Worm (Caenorhabditis elegans) whole organism, L2 larva: ENCODE measurements around the gene ubc-18.

ENCODE experiments used
- R02D3.7 ChIP-seq: fragments of 150-350 bp; optimal IDR thresholded peaks from 2 replicates; lab custom pipeline; 2014; ENCODE audit warnings: missing biosample characterization, missing genetic modification characterization
- Y55F3AM.14 ChIP-seq: fragments of 200-800 bp; sonication (Bioruptor generic); optimal IDR thresholded peaks from 2 replicates; lab custom pipeline; 2018; ENCODE audit warnings: mild to moderate bottlenecking, missing genetic modification characterization, missing compliant biosample characterization
- ZK546.5 ChIP-seq: sonication (generic microtip); optimal IDR thresholded peaks from 2 replicates; lab custom pipeline; 2017; ENCODE audit warnings: missing biosample characterization, missing genetic modification characterization
- ceh-16 ChIP-seq: fragments of 150-350 bp; optimal IDR thresholded peaks from 2 replicates; lab custom pipeline; 2014; ENCODE audit warnings: missing biosample characterization, missing genetic modification characterization
- ceh-82 ChIP-seq: fragments of 150-350 bp; optimal IDR thresholded peaks from 2 replicates; lab custom pipeline; 2014; ENCODE audit warnings: missing biosample characterization, missing genetic modification characterization
- crh-2 ChIP-seq: sonication (generic microtip); optimal IDR thresholded peaks from 2 replicates; lab custom pipeline; 2017; ENCODE audit warnings: missing biosample characterization, missing genetic modification characterization
- dmd-4 ChIP-seq: sonication (generic microtip); optimal IDR thresholded peaks from 2 replicates; lab custom pipeline; 2017; ENCODE audit warnings: missing biosample characterization, missing genetic modification characterization
- fos-1 ChIP-seq: fragments of 150-350 bp; optimal IDR thresholded peaks from 2 replicates; lab custom pipeline; 2014; ENCODE audit warnings: missing biosample characterization, missing genetic modification characterization
- lin-11 ChIP-seq: fragments of 150-350 bp; sonication (generic microtip); optimal IDR thresholded peaks from 2 replicates; lab custom pipeline; 2014; ENCODE audit warnings: missing biosample characterization, missing genetic modification characterization, inconsistent platforms, mixed read lengths
- lin-13 ChIP-seq: fragments of 150-350 bp; optimal IDR thresholded peaks from 2 replicates; lab custom pipeline; 2014; ENCODE audit warnings: missing biosample characterization, missing genetic modification reagents, missing genetic modification characterization
- lin-39 ChIP-seq: fragments of 150-350 bp; optimal IDR thresholded peaks from 2 replicates; lab custom pipeline; 2014; ENCODE audit warnings: missing biosample characterization, missing genetic modification reagents, missing genetic modification characterization
- lsy-2 ChIP-seq, 2 experiments: fragments of 150-350 bp in 1 of 2; sonication (generic microtip) in 1 of 2; optimal IDR thresholded peaks; 2 replicates each; lab custom pipeline; 2014 to 2017; ENCODE audit warnings: missing biosample characterization in 2 of 2, missing genetic modification characterization in 2 of 2
- mab-5 ChIP-seq: fragments of 150-350 bp; optimal IDR thresholded peaks from 2 replicates; lab custom pipeline; 2014; ENCODE audit warnings: missing biosample characterization, missing genetic modification characterization
- mdl-1 ChIP-seq, 2 experiments: fragments of 150-350 bp in 1 of 2; sonication (generic microtip) in 1 of 2; optimal IDR thresholded peaks; 2 replicates each; lab custom pipeline; 2017; ENCODE audit warnings: missing biosample characterization in 2 of 2, missing genetic modification characterization in 2 of 2
- nhr-11 ChIP-seq: fragments of 150-350 bp; optimal IDR thresholded peaks from 2 replicates; lab custom pipeline; 2014; ENCODE audit warnings: missing biosample characterization, missing genetic modification characterization
- nhr-12 ChIP-seq: fragments of 150-350 bp; optimal IDR thresholded peaks from 2 replicates; lab custom pipeline; 2014; ENCODE audit warnings: missing biosample characterization, missing genetic modification characterization
- nhr-21 ChIP-seq: fragments of 150-350 bp; optimal IDR thresholded peaks from 2 replicates; lab custom pipeline; 2014; ENCODE audit warnings: missing biosample characterization, missing genetic modification characterization
- nhr-23 ChIP-seq: fragments of 150-350 bp; optimal IDR thresholded peaks from 2 replicates; lab custom pipeline; 2014; ENCODE audit warnings: missing biosample characterization, missing genetic modification reagents, missing genetic modification characterization
- nhr-237 ChIP-seq: fragments of 150-350 bp; optimal IDR thresholded peaks from 2 replicates; lab custom pipeline; 2014; ENCODE audit warnings: missing biosample characterization, missing genetic modification characterization
- nhr-25 ChIP-seq: fragments of 150-350 bp; sonication (generic microtip); optimal IDR thresholded peaks from 3 replicates; lab custom pipeline; 2014; ENCODE audit warnings: missing biosample characterization, missing genetic modification characterization
- nhr-6 ChIP-seq: fragments of 150-350 bp; optimal IDR thresholded peaks from 2 replicates; lab custom pipeline; 2014; ENCODE audit warnings: missing biosample characterization, missing genetic modification characterization
- nhr-77 ChIP-seq: fragments of 150-350 bp; optimal IDR thresholded peaks from 2 replicates; lab custom pipeline; 2014; ENCODE audit warnings: missing biosample characterization, missing genetic modification characterization
- sem-4 ChIP-seq: fragments of 150-350 bp; optimal IDR thresholded peaks from 2 replicates; lab custom pipeline; 2014; ENCODE audit warnings: missing biosample characterization, missing genetic modification reagents, missing genetic modification characterization
- sma-3 ChIP-seq: sonication (generic microtip); optimal IDR thresholded peaks from 2 replicates; lab custom pipeline; 2016; ENCODE audit warnings: missing genetic modification reagents, missing genetic modification characterization, missing compliant biosample characterization
- sma-9 ChIP-seq, 2 experiments: fragments of 150-350 bp in 1 of 2; sonication (generic microtip) in 1 of 2; optimal IDR thresholded peaks; 2 replicates each; lab custom pipeline; 2014 to 2016; ENCODE audit warnings: missing genetic modification characterization in 2 of 2, mild to moderate bottlenecking in 1 of 2, missing biosample characterization in 1 of 2, missing compliant biosample characterization in 1 of 2, missing genetic modification reagents in 1 of 2, moderate library complexity in 1 of 2
- unc-55 ChIP-seq: fragments of 150-350 bp; sonication (generic microtip); optimal IDR thresholded peaks from 3 replicates; lab custom pipeline; 2014; ENCODE audit warnings: missing biosample characterization, missing genetic modification reagents, missing genetic modification characterization
- unc-62 ChIP-seq: fragments of 150-350 bp; optimal IDR thresholded peaks from 2 replicates; lab custom pipeline; 2014; ENCODE audit warnings: missing biosample characterization, missing genetic modification reagents, missing genetic modification characterization
- zag-1 ChIP-seq: fragments of 150-350 bp; optimal IDR thresholded peaks from 2 replicates; lab custom pipeline; 2014; ENCODE audit warnings: missing biosample characterization, missing genetic modification characterization
- ztf-1 ChIP-seq: fragments of 200-800 bp; sonication (Bioruptor generic); conservative IDR thresholded peaks from 2 replicates; pipeline ENCODE4 v1.3.6; 2022; ENCODE audit warnings: missing genetic modification characterization, missing compliant biosample characterization
- ztf-11 ChIP-seq: sonication (generic microtip); optimal IDR thresholded peaks from 2 replicates; lab custom pipeline; 2017; ENCODE audit warnings: missing biosample characterization, missing genetic modification characterization
- ztf-4 ChIP-seq: fragments of 150-350 bp; optimal IDR thresholded peaks from 2 replicates; lab custom pipeline; 2014; ENCODE audit warnings: missing biosample characterization, missing genetic modification characterization

The ubc-18 gene

ce11 chrIII:7116615-7117252, 48.4 kb upstream of the ubc-18 start (continued):
- TF ChIP-seq mab-5 (tag; lab: Kevin White, UChicago): no peak
- TF ChIP-seq, all 48 proteins: peak for 21

- TF ChIP-seq unc-62 (GFP tag; lab: Kevin White, UChicago): no peak
- no peak for TF ChIP-seq nhr-237 (tag; lab: Kevin White, UChicago)
- no peak for TF ChIP-seq ztf-1
- peak; percentile 37 for TF ChIP-seq sma-9 (GFP tag; optimal IDR thresholded peaks at IDR 0.05; lab: Kevin White, UChicago)
- TF ChIP-seq sma-9 (tag; optimal IDR thresholded peaks at IDR 0.05; lab: Kevin White, UChicago): no peak
- peak; percentile 13 for TF ChIP-seq ztf-4 (tag; lab: Kevin White, UChicago)
- TF ChIP-seq ZK546.5: no peak
- no peak for TF ChIP-seq nhr-23 (tag; lab: Kevin White, UChicago)
- TF ChIP-seq nhr-77 (tag; lab: Kevin White, UChicago): no peak
- TF ChIP-seq nhr-6: no peak
- TF ChIP-seq lsy-2 (tag; optimal IDR thresholded peaks at IDR 0.05; lab: Kevin White, UChicago): peak in 1 of 2 experiments; percentile 40
- TF ChIP-seq ztf-11: no peak
- peak; percentile 81 for TF ChIP-seq nhr-21 (tag; lab: Kevin White, UChicago)
- TF ChIP-seq lin-39 (tag; lab: Kevin White, UChicago): no peak
- no peak for TF ChIP-seq sma-3
- TF ChIP-seq ceh-82 (tag; lab: Kevin White, UChicago): no peak
- peak; percentile 61 for TF ChIP-seq dmd-4 (tag; lab: Kevin White, UChicago)
- TF ChIP-seq lin-13 (GFP tag; lab: Kevin White, UChicago): no peak
- no peak for TF ChIP-seq nhr-12
- no peak for TF ChIP-seq mdl-1 (tag; optimal IDR thresholded peaks at IDR 0.05; lab: Kevin White, UChicago)
- no peak for TF ChIP-seq nhr-25 (tag; lab: Kevin White, UChicago)
- TF ChIP-seq unc-55: no peak
- no peak for TF ChIP-seq sem-4 (tag; lab: Kevin White, UChicago)
- TF ChIP-seq crh-2: peak; percentile 11
- TF ChIP-seq zag-1 (tag; lab: Kevin White, UChicago): no peak
- no peak for TF ChIP-seq Y55F3AM.14
- no peak for TF ChIP-seq R02D3.7
- TF ChIP-seq ceh-16: no peak
Measured at ce11 chrIII:7114952-7115488, 46.6 kb upstream of the ubc-18 start, which contains the start of gene nhr-10. Gene nhr-10 (minus strand): TSS chrIII:7115438.

- no peak for TF ChIP-seq nhr-25 (tag; lab: Kevin White, UChicago)
Measured at ce11 chrIII:7112285-7112684, 43.9 kb upstream of the ubc-18 start.

ce11 chrIII:7111793-7112192, 43.4 kb upstream of the ubc-18 start, which contains the start of gene B0280.7:
Gene B0280.7 (minus strand): TSS chrIII:7111893.
- TF ChIP-seq mdl-1 (tag; optimal IDR thresholded peaks at IDR 0.05; lab: Kevin White, UChicago): no peak
- no peak for TF ChIP-seq sem-4 (tag; lab: Kevin White, UChicago)
- TF ChIP-seq lin-11 (tag; lab: Kevin White, UChicago): no peak
- no peak for TF ChIP-seq lin-13 (GFP tag; lab: Kevin White, UChicago)
- peak; percentile 9 for TF ChIP-seq nhr-25 (tag; lab: Kevin White, UChicago)
- TF ChIP-seq ceh-16: no peak
- TF ChIP-seq unc-62 (GFP tag; lab: Kevin White, UChicago): no peak
- no peak for TF ChIP-seq nhr-11 (tag; lab: Kevin White, UChicago)

- TF ChIP-seq fos-1 (tag; lab: Kevin White, UChicago) (peak; percentile 28), ztf-11 (no peak), nhr-25 (tag; lab: Kevin White, UChicago) (no peak)
Measured at ce11 chrIII:7107965-7108364, 39.6 kb upstream of the ubc-18 start, which contains the start of gene odd-1. Gene odd-1 (plus strand): TSS chrIII:7108313.

- TF ChIP-seq lsy-2 (tag; optimal IDR thresholded peaks at IDR 0.05; lab: Kevin White, UChicago) (no peak), Y55F3AM.14 (no peak), sma-9 (GFP tag; optimal IDR thresholded peaks at IDR 0.05; lab: Kevin White, UChicago) (no peak), sma-9 (tag; optimal IDR thresholded peaks at IDR 0.05; lab: Kevin White, UChicago) (no peak), nhr-12 (no peak), fos-1 (tag; lab: Kevin White, UChicago) (peak; percentile 43), lin-39 (tag; lab: Kevin White, UChicago) (no peak)
Measured at ce11 chrIII:7106854-7107253, 38.5 kb upstream of the ubc-18 start.
